Worm (Caenorhabditis elegans) whole organism, L4 larva: ENCODE measurements around the gene F56C9.10.

ENCODE experiments used
- F10B5.3 ChIP-seq: sonication (generic microtip); optimal IDR thresholded peaks from 2 replicates; lab custom pipeline; 2016; ENCODE audit warnings: mild to moderate bottlenecking, missing genetic modification characterization, missing compliant biosample characterization
- F26F4.8 ChIP-seq: fragments of 200-800 bp; sonication (Bioruptor generic); conservative IDR thresholded peaks from 2 replicates; pipeline ENCODE4 v1.3.6; 2022; ENCODE audit warnings: missing genetic modification characterization, missing compliant biosample characterization
- R02D3.7 ChIP-seq: fragments of 150-350 bp; sonication (generic microtip); optimal IDR thresholded peaks from 3 replicates; lab custom pipeline; 2014; ENCODE audit warnings: missing biosample characterization, missing genetic modification characterization
- T20F7.1 ChIP-seq: fragments of 200-800 bp; sonication (Bioruptor generic); optimal IDR thresholded peaks from 2 replicates; lab custom pipeline; 2018; ENCODE audit warnings: mild to moderate bottlenecking, missing genetic modification characterization, missing compliant biosample characterization
- T26A8.4 ChIP-seq: fragments of 200-800 bp; sonication (Bioruptor generic); IDR thresholded peaks from 2 replicates; pipeline ENCODE4 v1.3.6; 2022; ENCODE audit warnings: missing genetic modification characterization, missing compliant biosample characterization
- Y75B8A.6 ChIP-seq: fragments of 200-800 bp; sonication (Bioruptor generic); IDR thresholded peaks from 2 replicates; pipeline ENCODE4 v1.3.6; 2022; ENCODE audit warnings: missing genetic modification reagents, missing genetic modification characterization, missing compliant biosample characterization
- ZK337.2 ChIP-seq: fragments of 200-800 bp; sonication (Bioruptor generic); IDR thresholded peaks from 2 replicates; pipeline ENCODE4 v1.3.6; 2022; ENCODE audit warnings: missing genetic modification reagents, missing genetic modification characterization, missing compliant biosample characterization
- ZK546.5 ChIP-seq, 2 experiments: sonication (generic microtip); optimal IDR thresholded peaks; 2 replicates each; lab custom pipeline; 2017; ENCODE audit warnings: missing biosample characterization in 2 of 2, missing genetic modification characterization in 2 of 2
- aly-2 ChIP-seq: sonication (generic microtip); optimal IDR thresholded peaks from 2 replicates; lab custom pipeline; 2018; ENCODE audit warnings: missing biosample characterization, missing genetic modification characterization
- ama-1 ChIP-seq: fragments of 150-350 bp; optimal IDR thresholded peaks from 2 replicates; lab custom pipeline; 2014; ENCODE audit warnings: inconsistent platforms, mixed read lengths
- attf-4 ChIP-seq: sonication (generic microtip); optimal IDR thresholded peaks from 3 replicates; lab custom pipeline; 2017; ENCODE audit warnings: missing biosample characterization, missing genetic modification characterization
- ceh-20 ChIP-seq: fragments of 200-800 bp; sonication (Bioruptor generic); IDR thresholded peaks from 2 replicates; pipeline ENCODE4 v1.3.6; 2022; ENCODE audit warnings: missing genetic modification reagents, missing genetic modification characterization, missing compliant biosample characterization
- ceh-44 ChIP-seq: fragments of 200-800 bp; sonication (Bioruptor generic); IDR thresholded peaks from 2 replicates; pipeline ENCODE4 v1.3.6; 2022; ENCODE audit warnings: missing genetic modification reagents, missing genetic modification characterization, missing compliant biosample characterization
- ceh-82 ChIP-seq: sonication (generic microtip); optimal IDR thresholded peaks from 2 replicates; lab custom pipeline; 2017; ENCODE audit warnings: missing biosample characterization, missing genetic modification characterization
- ctbp-1 ChIP-seq: fragments of 200-800 bp; sonication (Bioruptor generic); IDR thresholded peaks from 2 replicates; pipeline ENCODE4 v1.3.6; 2022; ENCODE audit warnings: missing genetic modification reagents, missing genetic modification characterization, missing compliant biosample characterization
- daf-12 ChIP-seq: fragments of 150-350 bp; optimal IDR thresholded peaks from 2 replicates; lab custom pipeline; 2014; ENCODE audit warnings: missing biosample characterization, missing genetic modification reagents, missing genetic modification characterization
- daf-19 ChIP-seq: fragments of 200-800 bp; sonication (Bioruptor generic); conservative IDR thresholded peaks from 2 replicates; pipeline ENCODE4 v1.3.6; 2022; ENCODE audit warnings: missing genetic modification characterization, missing compliant biosample characterization
- daf-8 ChIP-seq: fragments of 200-800 bp; sonication (Bioruptor generic); IDR thresholded peaks from 2 replicates; pipeline ENCODE4 v1.3.6; 2022; ENCODE audit warnings: missing genetic modification characterization, missing compliant biosample characterization
- dmd-6 ChIP-seq: fragments of 200-800 bp; sonication (Bioruptor generic); IDR thresholded peaks from 2 replicates; pipeline ENCODE4 v1.3.6; 2022; ENCODE audit warnings: missing genetic modification reagents, missing genetic modification characterization, missing compliant biosample characterization
- dmd-8 ChIP-seq: fragments of 200-800 bp; sonication (Bioruptor generic); IDR thresholded peaks from 2 replicates; pipeline ENCODE4 v1.3.6; 2022; ENCODE audit warnings: missing genetic modification characterization, missing compliant biosample characterization
- egl-43 ChIP-seq: fragments of 200-800 bp; sonication (Bioruptor generic); IDR thresholded peaks from 2 replicates; pipeline ENCODE4 v1.3.6; 2022; ENCODE audit warnings: missing genetic modification reagents, missing genetic modification characterization, missing compliant biosample characterization
- fkh-10 ChIP-seq: fragments of 150-350 bp; optimal IDR thresholded peaks from 2 replicates; lab custom pipeline; 2014; ENCODE audit warnings: missing biosample characterization, missing genetic modification reagents, missing genetic modification characterization
- fos-1 ChIP-seq: fragments of 150-350 bp; optimal IDR thresholded peaks from 2 replicates; lab custom pipeline; 2014; ENCODE audit warnings: missing biosample characterization, missing genetic modification characterization
- hlh-30 ChIP-seq: sonication (generic microtip); optimal IDR thresholded peaks from 2 replicates; lab custom pipeline; 2017; ENCODE audit warnings: antibody characterized with exemption, mild to moderate bottlenecking, missing genetic modification characterization, missing compliant biosample characterization; ENCODE audit not compliant: insufficient read depth
- lim-7 ChIP-seq: fragments of 200-800 bp; sonication (Bioruptor generic); IDR thresholded peaks from 2 replicates; pipeline ENCODE4 v1.3.6; 2022; ENCODE audit warnings: missing genetic modification characterization, missing compliant biosample characterization
- lin-29 ChIP-seq: fragments of 200-800 bp; sonication (Bioruptor generic); IDR thresholded peaks from 2 replicates; pipeline ENCODE4 v1.3.6; 2022; ENCODE audit warnings: missing genetic modification reagents, missing genetic modification characterization, missing compliant biosample characterization
- lin-38 ChIP-seq: fragments of 200-800 bp; sonication (Bioruptor generic); IDR thresholded peaks from 2 replicates; pipeline ENCODE4 v1.3.6; 2022; ENCODE audit warnings: missing genetic modification reagents, missing genetic modification characterization, missing compliant biosample characterization
- lin-39 ChIP-seq: fragments of 150-350 bp; optimal IDR thresholded peaks from 2 replicates; lab custom pipeline; 2014; ENCODE audit warnings: missing biosample characterization, missing genetic modification reagents, missing genetic modification characterization
- lir-3 ChIP-seq: sonication (generic microtip); optimal IDR thresholded peaks from 2 replicates; lab custom pipeline; 2016; ENCODE audit warnings: mild to moderate bottlenecking, missing genetic modification characterization, missing compliant biosample characterization
- lsy-2 ChIP-seq, 2 experiments: fragments of 150-350 bp in 1 of 2; sonication (generic microtip) in 1 of 2; optimal IDR thresholded peaks; 2 replicates each; lab custom pipeline; 2014 to 2017; ENCODE audit warnings: missing biosample characterization in 2 of 2, missing genetic modification characterization in 2 of 2
- madf-5 ChIP-seq, 2 experiments: fragments of 200-800 bp; sonication (Bioruptor generic); IDR thresholded peaks; 2 replicates each; pipeline ENCODE4 v1.3.6; 2022; ENCODE audit warnings: missing compliant biosample characterization in 2 of 2, missing genetic modification characterization in 2 of 2
- mdl-1 ChIP-seq, 2 experiments: fragments of 150-350 bp in 1 of 2; sonication (generic microtip) in 1 of 2; optimal IDR thresholded peaks; 2 replicates each; lab custom pipeline; 2014 to 2017; ENCODE audit warnings: missing biosample characterization in 2 of 2, missing genetic modification characterization in 2 of 2
- mxl-2 ChIP-seq: fragments of 200-800 bp; sonication (Bioruptor generic); conservative IDR thresholded peaks from 2 replicates; pipeline ENCODE4 v1.3.6; 2022; ENCODE audit warnings: missing genetic modification reagents, missing genetic modification characterization, missing compliant biosample characterization
- mxl-3 ChIP-seq: fragments of 200-800 bp; sonication (Bioruptor generic); optimal IDR thresholded peaks from 2 replicates; lab custom pipeline; 2018; ENCODE audit warnings: mild to moderate bottlenecking, missing genetic modification characterization, missing compliant biosample characterization
- nhr-10 ChIP-seq: fragments of 150-350 bp; optimal IDR thresholded peaks from 2 replicates; lab custom pipeline; 2014; ENCODE audit warnings: missing biosample characterization, missing genetic modification characterization
- nhr-41 ChIP-seq: fragments of 200-800 bp; sonication (Bioruptor generic); IDR thresholded peaks from 2 replicates; pipeline ENCODE4 v1.3.6; 2022; ENCODE audit warnings: missing genetic modification reagents, missing genetic modification characterization, missing compliant biosample characterization
- nhr-76 ChIP-seq: fragments of 150-350 bp; optimal IDR thresholded peaks from 2 replicates; lab custom pipeline; 2014; ENCODE audit warnings: missing biosample characterization, missing genetic modification characterization
- pha-4 ChIP-seq, 2 experiments: fragments of 150-350 bp in 1 of 2; fragments of 200-800 bp in 1 of 2; sonication (Bioruptor generic) in 1 of 2; IDR thresholded peaks in 1 of 2; optimal IDR thresholded peaks in 1 of 2; 2 replicates each; pipeline versions ENCODE4 v1.3.6 to Lab custom; 2014 to 2022; ENCODE audit warnings: missing genetic modification characterization in 2 of 2, missing genetic modification reagents in 2 of 2, missing biosample characterization in 1 of 2, missing compliant biosample characterization in 1 of 2
- php-3 ChIP-seq: fragments of 200-800 bp; sonication (Bioruptor generic); IDR thresholded peaks from 2 replicates; pipeline ENCODE4 v1.3.6; 2022; ENCODE audit warnings: missing genetic modification reagents, missing genetic modification characterization, missing compliant biosample characterization
- saeg-2 ChIP-seq: fragments of 200-800 bp; sonication (Bioruptor generic); IDR thresholded peaks from 2 replicates; pipeline ENCODE4 v1.3.6; 2022; ENCODE audit warnings: missing genetic modification reagents, missing genetic modification characterization, missing compliant biosample characterization
- sdz-12 ChIP-seq: fragments of 200-800 bp; sonication (Bioruptor generic); optimal IDR thresholded peaks from 2 replicates; lab custom pipeline; 2018; ENCODE audit warnings: mild to moderate bottlenecking, missing genetic modification characterization, missing compliant biosample characterization
- skn-1 ChIP-seq: fragments of 150-350 bp; optimal IDR thresholded peaks from 2 replicates; lab custom pipeline; 2014; ENCODE audit warnings: missing biosample characterization, missing genetic modification characterization
- snpc-1.2 ChIP-seq: fragments of 200-800 bp; sonication (Bioruptor generic); IDR thresholded peaks from 2 replicates; pipeline ENCODE4 v1.3.6; 2022; ENCODE audit warnings: missing genetic modification reagents, missing genetic modification characterization, missing compliant biosample characterization
- snpc-4 ChIP-seq: fragments of 150-350 bp; optimal IDR thresholded peaks from 2 replicates; lab custom pipeline; 2014; ENCODE audit warnings: missing biosample characterization, missing genetic modification characterization
- spr-3 ChIP-seq: fragments of 200-800 bp; sonication (Bioruptor generic); optimal IDR thresholded peaks from 2 replicates; lab custom pipeline; 2018; ENCODE audit warnings: mild to moderate bottlenecking, missing genetic modification characterization, missing compliant biosample characterization
- unc-39 ChIP-seq: sonication (generic microtip); optimal IDR thresholded peaks from 2 replicates; lab custom pipeline; 2017; ENCODE audit warnings: missing biosample characterization, missing genetic modification characterization
- zag-1 ChIP-seq: fragments of 150-350 bp; optimal IDR thresholded peaks from 2 replicates; lab custom pipeline; 2014; ENCODE audit warnings: missing biosample characterization, missing genetic modification characterization
- zfp-2 ChIP-seq: sonication (generic microtip); optimal IDR thresholded peaks from 2 replicates; lab custom pipeline; 2016; ENCODE audit warnings: mild to moderate bottlenecking, missing genetic modification characterization, missing compliant biosample characterization
- zfp-3 ChIP-seq: fragments of 200-800 bp; sonication (Bioruptor generic); conservative IDR thresholded peaks from 2 replicates; pipeline ENCODE4 v1.3.6; 2022; ENCODE audit warnings: missing genetic modification reagents, missing genetic modification characterization, missing compliant biosample characterization
- zip-11 ChIP-seq: fragments of 200-800 bp; sonication (Bioruptor generic); IDR thresholded peaks from 2 replicates; pipeline ENCODE4 v1.3.6; 2022; ENCODE audit warnings: missing genetic modification characterization, missing compliant biosample characterization
- ztf-11 ChIP-seq: fragments of 150-350 bp; optimal IDR thresholded peaks from 2 replicates; lab custom pipeline; 2014; ENCODE audit warnings: missing biosample characterization, missing genetic modification characterization
- ztf-7 ChIP-seq: fragments of 150-350 bp; optimal IDR thresholded peaks from 2 replicates; lab custom pipeline; 2014; ENCODE audit warnings: missing biosample characterization, missing genetic modification characterization

Gene F56C9.10

DNA sequence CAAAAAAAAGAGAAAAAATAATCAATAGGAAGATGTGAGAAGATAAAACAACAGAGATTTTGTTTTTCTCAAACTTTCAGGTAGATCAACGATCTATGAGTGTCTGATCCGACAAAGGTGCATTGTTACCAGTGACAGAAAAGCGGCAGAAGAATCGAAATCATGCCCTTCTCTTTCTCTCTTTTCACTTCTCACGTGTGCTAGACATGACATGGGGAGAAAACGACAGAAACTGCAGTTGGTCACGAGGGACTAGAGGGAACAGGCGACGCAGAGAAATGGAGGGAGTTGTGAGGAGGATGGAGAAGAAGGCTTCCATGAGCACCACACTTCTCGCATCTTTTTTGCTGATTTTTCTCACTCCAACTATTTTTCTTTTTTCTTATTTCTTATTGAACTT is at the start of gene F56C9.10:
Gene F56C9.10 (minus strand): TSS at position 97 of the 400 bp plus-strand sequence.
- TF ChIP-seq zip-11 (GFP tag; lab: Robert Waterston, UW) (no peak), zfp-2 (tag; lab: Kevin White, UChicago) (no peak), madf-5 (GFP tag; IDR thresholded peaks at IDR 0.05; lab: Robert Waterston, UW) (no peak), php-3 (GFP tag; lab: Robert Waterston, UW) (no peak), Y75B8A.6 (GFP tag; lab: Robert Waterston, UW) (no peak), sdz-12 (GFP tag; lab: Kevin White, UChicago) (no peak), T20F7.1 (GFP tag; lab: Kevin White, UChicago) (peak; percentile 81), ceh-82 (tag; lab: Kevin White, UChicago) (no peak), daf-8 (no peak), ctbp-1 (GFP tag; lab: Robert Waterston, UW) (no peak; the same call in none of the 2 replicates), lin-39 (no peak), pha-4 (GFP tag; IDR thresholded peaks at IDR 0.05; lab: Robert Waterston, UW) (0 out of 2 replicates have a peak, but pooled peaks have one; percentile 66), pha-4 (tag; optimal IDR thresholded peaks at IDR 0.05; lab: Kevin White, UChicago) (peak; percentile 71), lin-29 (GFP tag; lab: Robert Waterston, UW) (peak; percentile 45; the same call in 1 of the 2 replicates), zag-1 (no peak), dmd-6 (GFP tag; lab: Robert Waterston, UW) (peak; percentile 89), snpc-4 (tag; lab: Kevin White, UChicago) (no peak), F26F4.8 (no peak), lim-7 (GFP tag; lab: Robert Waterston, UW) (no peak), F10B5.3 (tag; lab: Kevin White, UChicago) (no peak), dmd-8 (no peak), hlh-30 (peak; percentile 100), attf-4 (tag; lab: Kevin White, UChicago) (no peak), fkh-10 (GFP tag; lab: Kevin White, UChicago) (no peak), ztf-11 (tag; lab: Kevin White, UChicago) (no peak), zfp-3 (peak; percentile 78), fos-1 (tag; lab: Kevin White, UChicago) (no peak), egl-43 (GFP tag; lab: Robert Waterston, UW) (0 out of 2 replicates have a peak, but pooled peaks have one; percentile 5), snpc-1.2 (no peak), ceh-44 (GFP tag; lab: Robert Waterston, UW) (no peak), skn-1 (tag; lab: Kevin White, UChicago) (no peak), T26A8.4 (GFP tag; lab: Robert Waterston, UW) (peak; percentile 73), spr-3 (GFP tag; lab: Kevin White, UChicago) (no peak), ceh-20 (GFP tag; lab: Robert Waterston, UW) (peak; percentile 82), daf-12 (tag; lab: Kevin White, UChicago) (no peak), mxl-2 (0 out of 2 replicates have a peak, but pooled peaks have one; percentile 18), R02D3.7 (tag; lab: Kevin White, UChicago) (no peak), nhr-41 (GFP tag; lab: Robert Waterston, UW) (no peak), aly-2 (tag; lab: Kevin White, UChicago) (no peak), ZK546.5 (tag; optimal IDR thresholded peaks at IDR 0.05; lab: Kevin White, UChicago) (no peak), nhr-76 (peak; percentile 9), ztf-7 (tag; lab: Kevin White, UChicago) (no peak), mxl-3 (GFP tag; lab: Kevin White, UChicago) (peak; percentile 94), unc-39 (tag; lab: Kevin White, UChicago) (no peak), lin-38 (peak; percentile 58), ama-1 (lab: Kevin White, UChicago) (peak; percentile 40), mdl-1 (tag; optimal IDR thresholded peaks at IDR 0.05; lab: Kevin White, UChicago) (peak; percentile 91 to 99), ZK337.2 (GFP tag; lab: Robert Waterston, UW) (no peak), saeg-2 (GFP tag; lab: Robert Waterston, UW) (0 out of 2 replicates have a peak, but pooled peaks have one; percentile 38), nhr-10 (tag; lab: Kevin White, UChicago) (no peak), lsy-2 (tag; optimal IDR thresholded peaks at IDR 0.05; lab: Kevin White, UChicago) (peak; percentile 77 to 89), lir-3 (no peak), daf-19 (GFP tag; lab: Robert Waterston, UW) (no peak)
